Worm (Caenorhabditis elegans) whole organism, mixed stage, embryonic: ENCODE results near the gene Y53F4B.9.
"Not testable (repeated sequence)": the region's sequence is repeated elsewhere in the genome, so short reads cannot be mapped to it uniquely, and the experiment has no call there.

Source experiments
- M03D4.4 ChIP-seq: sonication (generic microtip); optimal IDR thresholded peaks from 2 replicates; lab custom pipeline; 2017; ENCODE audit warnings: mild to moderate bottlenecking, missing genetic modification characterization, missing compliant biosample characterization
- blmp-1 ChIP-seq: fragments of 150-350 bp; optimal IDR thresholded peaks from 2 replicates; lab custom pipeline; 2014; ENCODE audit warnings: missing biosample characterization, missing genetic modification characterization
- ceh-39 ChIP-seq: fragments of 150-350 bp; optimal IDR thresholded peaks from 2 replicates; lab custom pipeline; 2014; ENCODE audit warnings: missing biosample characterization, missing genetic modification characterization
- ceh-43 ChIP-seq: fragments of 200-800 bp; sonication (Bioruptor generic); optimal IDR thresholded peaks from 2 replicates; lab custom pipeline; 2018; ENCODE audit warnings: mild to moderate bottlenecking, missing genetic modification characterization, moderate library complexity, missing compliant biosample characterization
- ceh-83 ChIP-seq: fragments of 200-800 bp; sonication (Bioruptor generic); optimal IDR thresholded peaks from 2 replicates; lab custom pipeline; 2018; ENCODE audit warnings: mild to moderate bottlenecking, missing genetic modification characterization, missing compliant biosample characterization
- ces-1 ChIP-seq: fragments of 150-350 bp; optimal IDR thresholded peaks from 2 replicates; lab custom pipeline; 2014; ENCODE audit warnings: missing biosample characterization, missing genetic modification reagents, missing genetic modification characterization
- cnd-1 ChIP-seq: fragments of 200-800 bp; sonication (Bioruptor generic); optimal IDR thresholded peaks from 2 replicates; lab custom pipeline; 2018; ENCODE audit warnings: mild to moderate bottlenecking, missing genetic modification characterization, missing compliant biosample characterization
- drap-1 ChIP-seq: fragments of 200-800 bp; sonication (Bioruptor generic); optimal IDR thresholded peaks from 3 replicates; lab custom pipeline; 2018; ENCODE audit warnings: mild to moderate bottlenecking, missing genetic modification characterization, missing compliant biosample characterization
- elt-1 ChIP-seq: sonication (generic microtip); optimal IDR thresholded peaks from 2 replicates; lab custom pipeline; 2017; ENCODE audit warnings: missing genetic modification characterization, mild to moderate bottlenecking, missing compliant biosample characterization, antibody characterized with exemption, moderate library complexity, borderline replicate concordance; ENCODE audit not compliant: insufficient read depth
- elt-3 ChIP-seq: fragments of 150-350 bp; optimal IDR thresholded peaks from 2 replicates; lab custom pipeline; 2014; ENCODE audit warnings: missing biosample characterization, missing genetic modification characterization
- flh-1 ChIP-seq: fragments of 200-800 bp; sonication (Bioruptor generic); optimal IDR thresholded peaks from 2 replicates; lab custom pipeline; 2018; ENCODE audit warnings: mild to moderate bottlenecking, missing genetic modification characterization, moderate library complexity, missing compliant biosample characterization
- ham-2 ChIP-seq: fragments of 200-800 bp; sonication (Bioruptor generic); optimal IDR thresholded peaks from 2 replicates; lab custom pipeline; 2018; ENCODE audit warnings: mild to moderate bottlenecking, missing genetic modification characterization, missing compliant biosample characterization
- hlh-1 ChIP-seq: fragments of 150-350 bp; optimal IDR thresholded peaks from 2 replicates; lab custom pipeline; 2014; ENCODE audit warnings: missing biosample characterization, missing genetic modification reagents, missing genetic modification characterization
- lin-32 ChIP-seq: fragments of 200-800 bp; sonication (Bioruptor generic); optimal IDR thresholded peaks from 2 replicates; lab custom pipeline; 2018; ENCODE audit warnings: mild to moderate bottlenecking, missing genetic modification characterization, missing compliant biosample characterization
- lsy-2 ChIP-seq: fragments of 150-350 bp; optimal IDR thresholded peaks from 2 replicates; lab custom pipeline; 2014; ENCODE audit warnings: missing biosample characterization, missing genetic modification characterization
- mab-5 ChIP-seq: fragments of 150-350 bp; optimal IDR thresholded peaks from 2 replicates; lab custom pipeline; 2014; ENCODE audit warnings: missing biosample characterization, missing genetic modification characterization
- mep-1 ChIP-seq: fragments of 150-350 bp; optimal IDR thresholded peaks from 2 replicates; lab custom pipeline; 2017; ENCODE audit warnings: missing biosample characterization, missing genetic modification reagents, missing genetic modification characterization, inconsistent platforms
- mls-2 ChIP-seq: sonication (generic microtip); optimal IDR thresholded peaks from 2 replicates; lab custom pipeline; 2016; ENCODE audit warnings: mild to moderate bottlenecking, missing genetic modification characterization, moderate library complexity, missing compliant biosample characterization
- nhr-12 ChIP-seq: fragments of 150-350 bp; optimal IDR thresholded peaks from 2 replicates; lab custom pipeline; 2014; ENCODE audit warnings: missing biosample characterization, missing genetic modification characterization
- nhr-76 ChIP-seq: sonication (generic microtip); optimal IDR thresholded peaks from 2 replicates; lab custom pipeline; 2017; ENCODE audit warnings: missing biosample characterization, missing genetic modification characterization
- pha-4 ChIP-seq: fragments of 150-350 bp; optimal IDR thresholded peaks from 2 replicates; lab custom pipeline; 2018; ENCODE audit warnings: missing biosample characterization, missing genetic modification reagents, missing genetic modification characterization
- sem-2 ChIP-seq: fragments of 200-800 bp; sonication (Bioruptor generic); optimal IDR thresholded peaks from 2 replicates; lab custom pipeline; 2018; ENCODE audit warnings: mild to moderate bottlenecking, missing genetic modification characterization, missing compliant biosample characterization
- snpc-4 ChIP-seq: fragments of 150-350 bp; optimal IDR thresholded peaks from 2 replicates; lab custom pipeline; 2014; ENCODE audit warnings: missing biosample characterization, missing genetic modification characterization
- sptf-1 ChIP-seq: sonication (generic microtip); optimal IDR thresholded peaks from 2 replicates; lab custom pipeline; 2017; ENCODE audit warnings: mild to moderate bottlenecking, missing genetic modification characterization, moderate library complexity, missing compliant biosample characterization
- unc-120 ChIP-seq: sonication (generic microtip); optimal IDR thresholded peaks from 2 replicates; lab custom pipeline; 2017; ENCODE audit warnings: missing genetic modification characterization, missing compliant biosample characterization; ENCODE audit not compliant: poor library complexity, severe bottlenecking
- unc-39 ChIP-seq: fragments of 150-350 bp; optimal IDR thresholded peaks from 2 replicates; lab custom pipeline; 2014; ENCODE audit warnings: missing biosample characterization, missing genetic modification characterization
- zip-8 ChIP-seq: fragments of 150-350 bp; optimal IDR thresholded peaks from 2 replicates; lab custom pipeline; 2014; ENCODE audit warnings: missing biosample characterization, missing genetic modification characterization
- ztf-11 ChIP-seq: fragments of 150-350 bp; optimal IDR thresholded peaks from 2 replicates; lab custom pipeline; 2014; ENCODE audit warnings: missing biosample characterization, missing genetic modification characterization

Y53F4B.9 gene

ce11 chrII:15003410-15003809, 6.8 kb downstream of the Y53F4B.9 start, which contains the start of gene Y53F4B.10:
Gene Y53F4B.10 (minus strand): TSS chrII:15003510.
- TF ChIP-seq lsy-2 = no peak
- TF ChIP-seq flh-1 (GFP tag; lab: Kevin White, UChicago) = no peak
- TF ChIP-seq nhr-76 (tag; lab: Kevin White, UChicago) = no peak
- TF ChIP-seq ces-1 (GFP tag; lab: Kevin White, UChicago) = no peak
- TF ChIP-seq ham-2 (GFP tag; lab: Kevin White, UChicago) = no peak
- no peak for TF ChIP-seq pha-4 (tag; lab: Kevin White, UChicago)
- TF ChIP-seq unc-39 (tag; lab: Kevin White, UChicago) = no peak
- no peak for TF ChIP-seq snpc-4 (tag; lab: Kevin White, UChicago)
- TF ChIP-seq zip-8 (tag; lab: Kevin White, UChicago) = no peak
- TF ChIP-seq lin-32 (GFP tag; lab: Kevin White, UChicago) = no peak
- no peak for TF ChIP-seq ceh-39
- no peak for TF ChIP-seq ztf-11
- TF ChIP-seq, all 35 proteins: peak for 0

ce11 chrII:14992598-14992997, 17.6 kb downstream of the Y53F4B.9 start, which contains the start of gene Y53F4B.7:
Gene Y53F4B.7 (plus strand): TSS chrII:14992898.
- TF ChIP-seq ces-1 (GFP tag; lab: Kevin White, UChicago); hlh-1 (tag; lab: Kevin White, UChicago); drap-1 (GFP tag; lab: Kevin White, UChicago): not testable (repeated sequence)

- TF ChIP-seq cnd-1; ceh-43 (GFP tag; lab: Kevin White, UChicago); sem-2 (GFP tag; lab: Kevin White, UChicago): not testable (repeated sequence)
Observed at ce11 chrII:14988171-14988570, 22.0 kb downstream of the Y53F4B.9 start, which contains the start of gene Y53F4B.43. Gene Y53F4B.43 (plus strand): TSS chrII:14988471.

- no peak for TF ChIP-seq unc-39 (tag; lab: Kevin White, UChicago)
- TF ChIP-seq M03D4.4 (tag; lab: Kevin White, UChicago) = no peak
- no peak for TF ChIP-seq elt-1
- no peak for TF ChIP-seq blmp-1 (tag; lab: Kevin White, UChicago)
- TF ChIP-seq nhr-12 = no peak
- no peak for TF ChIP-seq sptf-1 (tag; lab: Kevin White, UChicago)
Observed at ce11 chrII:14983909-14984308, 26.3 kb downstream of the Y53F4B.9 start, which contains the start of gene Y53F4B.5. Gene Y53F4B.5 (minus strand): TSS chrII:14984009.

ce11 chrII:14969320-14969950, 40.8 kb downstream of the Y53F4B.9 start, which contains the start of the genes pole-4, nsun-5 and metl-2:
Gene pole-4 (minus strand): TSS chrII:14969354.
Gene nsun-5 (plus strand): TSS chrII:14969617.
Gene metl-2 (plus strand): TSS chrII:14969900.
- TF ChIP-seq ces-1 (GFP tag; lab: Kevin White, UChicago) = peak; percentile 75
- no peak for TF ChIP-seq elt-3
- no peak for TF ChIP-seq ceh-83
- no peak for TF ChIP-seq pha-4 (tag; lab: Kevin White, UChicago)
- no peak for TF ChIP-seq unc-120 (tag; lab: Kevin White, UChicago)
- TF ChIP-seq mep-1 (tag; lab: Kevin White, UChicago) = peak; percentile 14
- TF ChIP-seq cnd-1 = no peak
- no peak for TF ChIP-seq mls-2 (tag; lab: Kevin White, UChicago)
- TF ChIP-seq unc-39 (tag; lab: Kevin White, UChicago) = no peak
- peak; percentile 70 for TF ChIP-seq lsy-2
- TF ChIP-seq hlh-1 (tag; lab: Kevin White, UChicago) = no peak

- no peak for TF ChIP-seq ceh-43 (GFP tag; lab: Kevin White, UChicago)
- TF ChIP-seq mab-5 (tag; lab: Kevin White, UChicago) = no peak
- TF ChIP-seq drap-1 (GFP tag; lab: Kevin White, UChicago) = no peak
- no peak for TF ChIP-seq mep-1 (tag; lab: Kevin White, UChicago)
- TF ChIP-seq, all 35 proteins: peak for 0
Observed at ce11 chrII:14968275-14968674, 41.9 kb downstream of the Y53F4B.9 start.
